Fruit fly (Drosophila melanogaster) whole organism: Measurements from ENCODE around the gene galene.
"Not testable (repeated sequence)": the region's sequence is repeated elsewhere in the genome, so short reads cannot be mapped to it uniquely, and the experiment has no call there.

Experiments used
- CG8478 ChIP-seq: fragments of >200 bp; optimal IDR thresholded peaks from 2 replicates; lab custom pipeline; 2018; ENCODE audit warnings: inconsistent platforms
- Dll ChIP-seq: fragments of >200 bp; optimal IDR thresholded peaks from 2 replicates; lab custom pipeline; 2017
- EcR ChIP-seq, 2 experiments: fragments of >200 bp; optimal IDR thresholded peaks; 2 replicates each; lab custom pipeline; 2017; ENCODE audit warnings: missing biosample characterization in 2 of 2, missing genetic modification characterization in 2 of 2, missing genetic modification reagents in 2 of 2
- pan ChIP-seq: fragments of >200 bp; optimal IDR thresholded peaks from 2 replicates; lab custom pipeline; 2017
- psq ChIP-seq: fragments of >200 bp; optimal IDR thresholded peaks from 2 replicates; lab custom pipeline; 2017
- usp ChIP-seq: fragments of >200 bp; optimal IDR thresholded peaks from 2 replicates; lab custom pipeline; 2017; ENCODE audit warnings: missing biosample characterization, missing genetic modification characterization, mixed read lengths

Gene galene

DNA sequence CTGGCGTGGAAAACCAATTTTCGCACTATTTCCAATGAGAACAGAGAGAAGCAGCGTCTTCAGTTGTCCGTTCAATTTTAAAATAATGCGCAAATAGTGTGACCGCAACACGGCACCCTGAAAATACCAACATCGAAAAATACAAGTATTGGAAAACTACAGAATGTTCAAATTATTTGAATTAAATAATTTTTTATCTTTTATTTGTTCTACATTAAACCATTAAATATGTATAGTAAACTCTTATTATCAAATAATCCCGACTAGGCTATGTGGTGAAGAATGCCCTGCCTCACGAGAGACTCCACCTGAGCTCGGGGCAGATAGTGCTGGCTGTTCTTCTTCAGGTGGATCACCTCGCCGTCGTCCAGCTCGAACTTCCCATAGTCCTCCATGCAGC is 10.3 kb downstream of the galene start, which contains the start of gene Klp61F:
TSS of gene Klp61F (minus strand) at position 101 of the 400 bp plus-strand sequence.
- not testable (repeated sequence) for TF ChIP-seq pan (lab: Kevin White, UChicago); usp (GFP tag; lab: Kevin White, UChicago); EcR (GFP tag; optimal IDR thresholded peaks at IDR 0.05; lab: Kevin White, UChicago)

DNA sequence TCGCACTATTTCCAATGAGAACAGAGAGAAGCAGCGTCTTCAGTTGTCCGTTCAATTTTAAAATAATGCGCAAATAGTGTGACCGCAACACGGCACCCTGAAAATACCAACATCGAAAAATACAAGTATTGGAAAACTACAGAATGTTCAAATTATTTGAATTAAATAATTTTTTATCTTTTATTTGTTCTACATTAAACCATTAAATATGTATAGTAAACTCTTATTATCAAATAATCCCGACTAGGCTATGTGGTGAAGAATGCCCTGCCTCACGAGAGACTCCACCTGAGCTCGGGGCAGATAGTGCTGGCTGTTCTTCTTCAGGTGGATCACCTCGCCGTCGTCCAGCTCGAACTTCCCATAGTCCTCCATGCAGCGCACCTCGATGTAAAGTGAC is 11.3 kb downstream of the galene start, which contains the start of gene CG32318:
TSS of gene CG32318 (minus strand) at position 101 of the 400 bp plus-strand sequence.
- not testable (repeated sequence) for TF ChIP-seq EcR (GFP tag; optimal IDR thresholded peaks at IDR 0.05; lab: Kevin White, UChicago); usp (GFP tag; lab: Kevin White, UChicago); psq (lab: Kevin White, UChicago)

DNA sequence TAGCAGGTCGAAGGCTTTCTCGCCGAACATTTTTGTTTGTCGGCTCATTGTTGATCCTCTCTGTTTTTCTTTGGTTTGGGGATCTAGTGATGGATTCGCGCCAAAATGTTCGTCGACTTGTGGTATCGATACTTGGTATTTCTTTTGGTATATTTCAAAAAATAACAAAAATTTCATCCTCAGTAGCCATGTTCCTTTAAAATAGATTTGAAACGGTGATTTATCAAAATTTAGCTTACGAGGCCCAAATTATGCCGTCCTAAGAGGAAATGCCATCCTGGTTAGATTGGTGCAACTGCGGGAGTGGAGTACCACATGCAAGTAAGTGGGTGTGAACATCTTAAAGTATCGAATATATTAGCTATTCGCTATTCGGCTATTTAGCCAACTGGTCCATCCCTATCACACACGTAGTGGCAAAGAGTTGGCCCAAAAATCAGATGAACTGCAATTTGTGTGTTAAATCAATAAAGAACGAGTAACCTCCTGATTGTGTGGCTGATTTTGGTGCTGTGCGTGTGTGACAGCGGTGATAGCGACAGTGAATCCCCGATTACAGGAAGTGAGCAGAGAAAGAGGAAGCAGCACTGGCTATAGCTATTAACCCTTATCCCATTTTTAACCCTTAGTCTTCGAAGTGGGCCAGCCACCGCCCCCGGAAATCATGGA is 12.2 kb downstream of the galene start, which contains the start of the genes Psf1 and Sac1:
TSS of gene Psf1 (minus strand) at position 51 of the 669 bp plus-strand sequence.
TSS of gene Sac1 (plus strand) at position 191 of the 669 bp plus-strand sequence.
- no peak for TF ChIP-seq pan (lab: Kevin White, UChicago)
- TF ChIP-seq EcR (GFP tag; optimal IDR thresholded peaks at IDR 0.05; lab: Kevin White, UChicago) = no peak
- TF ChIP-seq usp (GFP tag; lab: Kevin White, UChicago) = no peak
- no peak for TF ChIP-seq CG8478 (lab: Kevin White, UChicago)
- TF ChIP-seq psq (lab: Kevin White, UChicago) = no peak
- no peak for TF ChIP-seq Dll (lab: Kevin White, UChicago)

- no peak for TF ChIP-seq psq (lab: Kevin White, UChicago)
- TF ChIP-seq EcR (GFP tag; optimal IDR thresholded peaks at IDR 0.05; lab: Kevin White, UChicago) = no peak
- TF ChIP-seq Dll (lab: Kevin White, UChicago) = no peak
- no peak for TF ChIP-seq CG8478 (lab: Kevin White, UChicago)
- TF ChIP-seq pan (lab: Kevin White, UChicago) = no peak
- TF ChIP-seq usp (GFP tag; lab: Kevin White, UChicago) = no peak
Observed at dm6 chr3L:1250396-1250795, 14.9 kb downstream of the galene start, which contains the start of gene Bfc. TSS of gene Bfc (plus strand) at chr3L:1250696.

DNA sequence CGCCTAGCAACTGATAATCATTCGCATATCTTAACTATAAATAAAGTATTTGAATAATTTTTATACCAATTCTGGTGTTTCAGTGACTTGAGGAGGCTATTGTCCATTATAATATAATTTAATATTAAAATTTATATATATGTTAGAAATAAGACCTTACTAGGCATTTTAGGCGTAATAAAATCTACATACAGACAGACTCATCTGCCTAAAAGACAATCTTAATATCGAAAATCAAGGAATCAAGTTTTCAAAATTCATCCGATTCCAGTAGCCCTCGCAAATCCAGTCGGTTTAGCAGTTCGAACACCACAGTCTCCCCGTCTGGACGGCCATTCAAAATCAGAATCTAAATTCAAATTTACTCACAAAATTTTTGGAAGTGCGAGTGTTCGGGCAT is 16.2 kb downstream of the galene start, which contains the start of the genes CG9130 and CG9133:
TSS of gene CG9130 (plus strand) at position 301 of the 400 bp plus-strand sequence.
TSS of gene CG9133 (plus strand) at position 301 of the 400 bp plus-strand sequence.
- TF ChIP-seq usp (GFP tag; lab: Kevin White, UChicago) (no peak), EcR (GFP tag; optimal IDR thresholded peaks at IDR 0.05; lab: Kevin White, UChicago) (no peak), psq (lab: Kevin White, UChicago) (no peak), pan (lab: Kevin White, UChicago) (no peak)

dm6 chr3L:1256061-1256780 is 20.7 kb downstream of the galene start, which contains the start of gene tfc:
TSS of gene tfc (plus strand) at chr3L:1256449.
- TF ChIP-seq CG8478 (lab: Kevin White, UChicago) (no peak), pan (lab: Kevin White, UChicago) (no peak), usp (GFP tag; lab: Kevin White, UChicago) (no peak), Dll (lab: Kevin White, UChicago) (no peak), EcR (GFP tag; optimal IDR thresholded peaks at IDR 0.05; lab: Kevin White, UChicago) (no peak), psq (lab: Kevin White, UChicago) (no peak)

dm6 chr3L:1258547-1258946 is 23.0 kb downstream of the galene start:
- TF ChIP-seq Dll (lab: Kevin White, UChicago) (no peak), EcR (GFP tag; optimal IDR thresholded peaks at IDR 0.05; lab: Kevin White, UChicago) (no peak), psq (lab: Kevin White, UChicago) (no peak), CG8478 (lab: Kevin White, UChicago) (no peak), usp (GFP tag; lab: Kevin White, UChicago) (no peak), pan (lab: Kevin White, UChicago) (no peak)

dm6 chr3L:1264998-1265397 is 29.5 kb downstream of the galene start:
- TF ChIP-seq pan (lab: Kevin White, UChicago) = peak; percentile 57
- no peak for TF ChIP-seq EcR (GFP tag; optimal IDR thresholded peaks at IDR 0.05; lab: Kevin White, UChicago)

dm6 chr3L:1265423-1266002 is 30.0 kb downstream of the galene start:
- TF ChIP-seq psq (lab: Kevin White, UChicago) (no peak), CG8478 (lab: Kevin White, UChicago) (no peak), usp (GFP tag; lab: Kevin White, UChicago) (no peak)

DNA sequence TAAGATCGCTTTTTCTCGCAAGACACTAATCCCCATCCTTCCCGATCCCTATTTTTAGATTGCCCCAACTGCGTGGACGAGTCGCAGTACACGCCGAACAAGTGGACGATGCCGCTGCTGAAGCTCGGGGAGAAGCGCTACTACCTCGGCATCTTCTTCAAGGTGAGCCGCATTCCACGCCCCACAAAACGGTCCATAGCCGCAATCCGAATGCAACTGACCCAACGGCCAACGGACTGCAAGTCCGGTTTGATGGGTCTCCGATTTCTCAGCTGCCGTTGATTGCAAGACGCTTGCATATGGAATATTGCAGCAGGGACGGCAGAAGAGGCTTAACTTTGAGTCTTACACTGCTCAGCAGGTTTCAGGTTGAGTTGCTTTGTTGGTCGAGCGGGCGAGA is 33.5 kb downstream of the galene start:
- TF ChIP-seq Dll (lab: Kevin White, UChicago) = no peak
- TF ChIP-seq CG8478 (lab: Kevin White, UChicago) = no peak
- no peak for TF ChIP-seq pan (lab: Kevin White, UChicago)
- TF ChIP-seq usp (GFP tag; lab: Kevin White, UChicago) = no peak
- TF ChIP-seq psq (lab: Kevin White, UChicago) = no peak
- TF ChIP-seq EcR (GFP tag; optimal IDR thresholded peaks at IDR 0.05; lab: Kevin White, UChicago) = no peak

DNA sequence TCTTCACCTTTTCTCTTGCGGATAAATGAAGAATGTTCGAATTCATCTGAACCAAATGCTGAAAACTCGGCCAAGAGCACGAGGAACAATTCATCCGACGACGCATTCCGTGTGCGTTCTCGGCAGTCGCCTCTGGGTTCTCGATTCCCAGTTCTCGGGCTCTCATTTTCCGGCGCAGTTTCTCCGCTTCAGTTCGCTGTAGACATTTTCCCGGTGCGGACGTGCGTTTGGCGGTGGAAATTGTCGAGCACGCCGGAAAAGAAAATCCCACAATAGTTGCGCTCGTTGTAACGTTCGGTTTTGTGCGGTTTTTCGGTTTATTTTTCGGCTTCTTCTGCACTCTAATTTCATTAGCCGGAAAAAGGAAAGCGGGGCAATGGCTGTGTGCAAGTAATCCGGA is 40.2 kb downstream of the galene start, which contains the start of gene CG32333:
TSS of gene CG32333 (plus strand) at position 190 of the 400 bp plus-strand sequence.
- TF ChIP-seq psq (lab: Kevin White, UChicago) (no peak), CG8478 (lab: Kevin White, UChicago) (no peak), usp (GFP tag; lab: Kevin White, UChicago) (no peak), EcR (GFP tag; optimal IDR thresholded peaks at IDR 0.05; lab: Kevin White, UChicago) (no peak), pan (lab: Kevin White, UChicago) (no peak), Dll (lab: Kevin White, UChicago) (no peak)
